Worm (Caenorhabditis elegans) whole organism, late embryonic: ENCODE measurements around the gene T01D3.6.

Experiments
- C38D4.7 ChIP-seq: fragments of 200-800 bp; sonication (Bioruptor generic); optimal IDR thresholded peaks from 2 replicates; lab custom pipeline; 2018; ENCODE audit warnings: mild to moderate bottlenecking, missing genetic modification characterization, moderate library complexity, missing compliant biosample characterization
- K09A11.1 ChIP-seq: sonication (generic microtip); optimal IDR thresholded peaks from 2 replicates; lab custom pipeline; 2017; ENCODE audit warnings: antibody characterized with exemption, mild to moderate bottlenecking, missing genetic modification characterization, missing compliant biosample characterization; ENCODE audit not compliant: insufficient read depth
- T23F11.4 ChIP-seq: fragments of 200-800 bp; sonication (Bioruptor generic); optimal IDR thresholded peaks from 2 replicates; lab custom pipeline; 2018; ENCODE audit warnings: mild to moderate bottlenecking, missing genetic modification characterization, missing compliant biosample characterization
- ama-1 ChIP-seq: fragments of 150-350 bp; optimal IDR thresholded peaks from 2 replicates; lab custom pipeline; 2014
- ceh-14 ChIP-seq: sonication (generic microtip); optimal IDR thresholded peaks from 2 replicates; lab custom pipeline; 2016; ENCODE audit warnings: missing genotype, missing genetic modification characterization, missing compliant biosample characterization
- ceh-18 ChIP-seq: sonication (generic microtip); optimal IDR thresholded peaks from 2 replicates; lab custom pipeline; 2016; ENCODE audit warnings: missing genetic modification characterization, missing compliant biosample characterization
- ceh-22 ChIP-seq: sonication (generic microtip); optimal IDR thresholded peaks from 2 replicates; lab custom pipeline; 2017; ENCODE audit warnings: missing biosample characterization, missing genetic modification characterization
- ceh-31 ChIP-seq: sonication (generic microtip); optimal IDR thresholded peaks from 2 replicates; lab custom pipeline; 2016; ENCODE audit warnings: missing genetic modification characterization, missing compliant biosample characterization
- ceh-34 ChIP-seq: sonication (generic microtip); optimal IDR thresholded peaks from 2 replicates; lab custom pipeline; 2016; ENCODE audit warnings: mild to moderate bottlenecking, missing genetic modification characterization, missing compliant biosample characterization
- ceh-45 ChIP-seq: fragments of 200-800 bp; sonication (Bioruptor generic); IDR thresholded peaks from 2 replicates; pipeline ENCODE4 v1.3.6; 2022; ENCODE audit warnings: missing genetic modification reagents, missing genetic modification characterization, missing compliant biosample characterization
- ceh-6 ChIP-seq: fragments of 200-800 bp; sonication (Bioruptor generic); optimal IDR thresholded peaks from 2 replicates; lab custom pipeline; 2018; ENCODE audit warnings: mild to moderate bottlenecking, missing genetic modification characterization, missing compliant biosample characterization
- ceh-9 ChIP-seq: sonication (generic microtip); optimal IDR thresholded peaks from 2 replicates; lab custom pipeline; 2016; ENCODE audit warnings: mild to moderate bottlenecking, missing genetic modification characterization, inconsistent platforms, missing compliant biosample characterization
- dmd-4 ChIP-seq: sonication (generic microtip); optimal IDR thresholded peaks from 2 replicates; lab custom pipeline; 2016; ENCODE audit warnings: borderline replicate concordance, missing genetic modification characterization, missing compliant biosample characterization
- dve-1 ChIP-seq: sonication (generic microtip); optimal IDR thresholded peaks from 2 replicates; lab custom pipeline; 2017; ENCODE audit warnings: antibody characterized with exemption, mild to moderate bottlenecking, missing genetic modification characterization, missing compliant biosample characterization
- elt-4 ChIP-seq: sonication (generic microtip); optimal IDR thresholded peaks from 2 replicates; lab custom pipeline; 2016; ENCODE audit warnings: missing genetic modification characterization, missing compliant biosample characterization
- ets-4 ChIP-seq: sonication (generic microtip); optimal IDR thresholded peaks from 2 replicates; lab custom pipeline; 2016; ENCODE audit warnings: missing genetic modification characterization, missing compliant biosample characterization
- hlh-13 ChIP-seq: fragments of 200-800 bp; sonication (Bioruptor generic); optimal IDR thresholded peaks from 2 replicates; lab custom pipeline; 2018; ENCODE audit warnings: mild to moderate bottlenecking, missing genetic modification characterization, missing compliant biosample characterization
- hlh-6 ChIP-seq: sonication (generic microtip); optimal IDR thresholded peaks from 2 replicates; lab custom pipeline; 2016; ENCODE audit warnings: missing genotype, missing genetic modification characterization, missing compliant biosample characterization
- madf-2 ChIP-seq: sonication (generic microtip); optimal IDR thresholded peaks from 2 replicates; lab custom pipeline; 2017; ENCODE audit warnings: missing genetic modification characterization, missing compliant biosample characterization
- mec-3 ChIP-seq: sonication (generic microtip); optimal IDR thresholded peaks from 2 replicates; lab custom pipeline; 2016; ENCODE audit warnings: borderline replicate concordance, missing genetic modification characterization, missing compliant biosample characterization
- nfya-1 ChIP-seq: sonication (generic microtip); optimal IDR thresholded peaks from 2 replicates; lab custom pipeline; 2017; ENCODE audit warnings: missing genetic modification characterization, mild to moderate bottlenecking, missing compliant biosample characterization, antibody characterized with exemption, moderate library complexity
- nhr-11 ChIP-seq: fragments of 150-350 bp; optimal IDR thresholded peaks from 2 replicates; lab custom pipeline; 2014; ENCODE audit warnings: missing biosample characterization, missing genetic modification characterization
- nhr-232 ChIP-seq: sonication (generic microtip); optimal IDR thresholded peaks from 2 replicates; lab custom pipeline; 2016; ENCODE audit warnings: missing genetic modification characterization, missing compliant biosample characterization
- npax-4 ChIP-seq: sonication (generic microtip); optimal IDR thresholded peaks from 2 replicates; lab custom pipeline; 2016; ENCODE audit warnings: missing genetic modification characterization, missing compliant biosample characterization
- odd-2 ChIP-seq: sonication (generic microtip); optimal IDR thresholded peaks from 2 replicates; lab custom pipeline; 2017; ENCODE audit warnings: antibody characterized with exemption, mild to moderate bottlenecking, missing genetic modification characterization, missing compliant biosample characterization
- pax-1 ChIP-seq: fragments of 150-350 bp; optimal IDR thresholded peaks from 2 replicates; lab custom pipeline; 2014; ENCODE audit warnings: missing biosample characterization, missing genetic modification characterization
- pha-2 ChIP-seq: sonication (generic microtip); optimal IDR thresholded peaks from 2 replicates; lab custom pipeline; 2017; ENCODE audit warnings: mild to moderate bottlenecking, missing genetic modification characterization, missing compliant biosample characterization
- pha-4 ChIP-seq: fragments of 150-350 bp; optimal IDR thresholded peaks from 2 replicates; lab custom pipeline; 2018; ENCODE audit warnings: missing biosample characterization, missing genetic modification reagents, missing genetic modification characterization
- pqm-1 ChIP-seq: sonication (generic microtip); optimal IDR thresholded peaks from 2 replicates; lab custom pipeline; 2016; ENCODE audit warnings: missing genetic modification characterization, missing compliant biosample characterization
- rnt-1 ChIP-seq: sonication (generic microtip); optimal IDR thresholded peaks from 2 replicates; lab custom pipeline; 2016; ENCODE audit warnings: missing genetic modification characterization, missing compliant biosample characterization
- sdc-2 ChIP-seq: sonication (generic microtip); optimal IDR thresholded peaks from 2 replicates; lab custom pipeline; 2016; ENCODE audit warnings: missing genotype, missing genetic modification characterization, missing compliant biosample characterization
- sox-4 ChIP-seq: sonication (generic microtip); optimal IDR thresholded peaks from 2 replicates; lab custom pipeline; 2017; ENCODE audit warnings: mild to moderate bottlenecking, missing genetic modification characterization, inconsistent platforms, missing compliant biosample characterization
- tbx-2 ChIP-seq: sonication (generic microtip); optimal IDR thresholded peaks from 2 replicates; lab custom pipeline; 2016; ENCODE audit warnings: missing genetic modification characterization, missing compliant biosample characterization
- tbx-7 ChIP-seq: sonication (generic microtip); optimal IDR thresholded peaks from 2 replicates; lab custom pipeline; 2016; ENCODE audit warnings: missing genotype, missing genetic modification characterization, missing compliant biosample characterization
- ttx-3 ChIP-seq: sonication (generic microtip); optimal IDR thresholded peaks from 2 replicates; lab custom pipeline; 2016; ENCODE audit warnings: missing genetic modification reagents, missing genetic modification characterization, missing compliant biosample characterization
- unc-42 ChIP-seq: sonication (generic microtip); optimal IDR thresholded peaks from 2 replicates; lab custom pipeline; 2016; ENCODE audit warnings: missing genotype, missing genetic modification characterization, missing compliant biosample characterization
- unc-55 ChIP-seq: sonication (generic microtip); optimal IDR thresholded peaks from 2 replicates; lab custom pipeline; 2017; ENCODE audit warnings: missing biosample characterization, missing genetic modification reagents, missing genetic modification characterization
- zip-5 ChIP-seq: sonication (generic microtip); optimal IDR thresholded peaks from 2 replicates; lab custom pipeline; 2016; ENCODE audit warnings: missing genetic modification characterization, missing compliant biosample characterization

T01D3.6 gene

ce11 chrV:13716531-13716930 lies at the start of gene T01D3.6:
Gene T01D3.6, plus strand, starts transcription at chrV:13716824.
- no peak for TF ChIP-seq unc-55 (GFP tag; lab: Kevin White, UChicago)
- TF ChIP-seq dve-1: no peak
- TF ChIP-seq tbx-7 (tag; lab: Kevin White, UChicago): no peak
- TF ChIP-seq elt-4 (tag; lab: Kevin White, UChicago): no peak
- no peak for TF ChIP-seq ceh-9
- TF ChIP-seq ceh-22 (tag; lab: Kevin White, UChicago): no peak
- TF ChIP-seq unc-42 (tag; lab: Kevin White, UChicago): no peak
- TF ChIP-seq pax-1 (tag; lab: Kevin White, UChicago): no peak
- TF ChIP-seq, all 69 proteins: peak for 0

ce11 chrV:13668337-13668736 lies 48.3 kb upstream of the T01D3.6 start:
- no peak for TF ChIP-seq T23F11.4 (GFP tag; lab: Kevin White, UChicago)
- no peak for TF ChIP-seq nhr-232 (tag; lab: Kevin White, UChicago)
- TF ChIP-seq nhr-11 (tag; lab: Kevin White, UChicago): no peak
- TF ChIP-seq C38D4.7: no peak
- TF ChIP-seq pha-2 (tag; lab: Kevin White, UChicago): no peak
- TF ChIP-seq ceh-6 (GFP tag; lab: Kevin White, UChicago): no peak
- TF ChIP-seq pqm-1 (tag; lab: Kevin White, UChicago): no peak
- TF ChIP-seq zip-5: no peak
- TF ChIP-seq ceh-14: no peak
- TF ChIP-seq rnt-1 (tag; lab: Kevin White, UChicago): no peak
- no peak for TF ChIP-seq odd-2 (tag; lab: Kevin White, UChicago)
- no peak for TF ChIP-seq unc-42 (tag; lab: Kevin White, UChicago)
- TF ChIP-seq ceh-31: no peak
- TF ChIP-seq ets-4 (tag; lab: Kevin White, UChicago): no peak
- TF ChIP-seq hlh-13 (GFP tag; lab: Kevin White, UChicago): no peak
- no peak for TF ChIP-seq nfya-1 (tag; lab: Kevin White, UChicago)
- TF ChIP-seq tbx-2 (tag; lab: Kevin White, UChicago): no peak
- TF ChIP-seq ceh-45 (GFP tag; lab: Robert Waterston, UW): no peak
- no peak for TF ChIP-seq sdc-2 (tag; lab: Kevin White, UChicago)
- TF ChIP-seq unc-55 (GFP tag; lab: Kevin White, UChicago): no peak

- no peak for TF ChIP-seq pha-4 (tag; lab: Kevin White, UChicago)
- TF ChIP-seq ama-1 (lab: Kevin White, UChicago): no peak
- TF ChIP-seq hlh-6: no peak
- TF ChIP-seq tbx-7 (tag; lab: Kevin White, UChicago): no peak
- TF ChIP-seq npax-4 (tag; lab: Kevin White, UChicago): no peak
- no peak for TF ChIP-seq mec-3 (tag; lab: Kevin White, UChicago)
- no peak for TF ChIP-seq dmd-4 (tag; lab: Kevin White, UChicago)
- TF ChIP-seq ceh-18 (tag; lab: Kevin White, UChicago): no peak
- no peak for TF ChIP-seq ceh-34 (tag; lab: Kevin White, UChicago)
- TF ChIP-seq nhr-232 (tag; lab: Kevin White, UChicago): no peak
- TF ChIP-seq K09A11.1 (tag; lab: Kevin White, UChicago): no peak
- TF ChIP-seq ceh-31: no peak
- no peak for TF ChIP-seq pqm-1 (tag; lab: Kevin White, UChicago)
- TF ChIP-seq ceh-22 (tag; lab: Kevin White, UChicago): no peak
- TF ChIP-seq unc-42 (tag; lab: Kevin White, UChicago): no peak
- no peak for TF ChIP-seq ttx-3
- no peak for TF ChIP-seq sox-4 (tag; lab: Kevin White, UChicago)
- no peak for TF ChIP-seq madf-2 (tag; lab: Kevin White, UChicago)
- no peak for TF ChIP-seq ceh-6 (GFP tag; lab: Kevin White, UChicago)
Observed at ce11 chrV:13669170-13669569, 47.5 kb upstream of the T01D3.6 start.
